Worm (Caenorhabditis elegans): Measurements from ENCODE around the gene ddx-35.

Gene ddx-35

ce11 chrIII:1600670-1601194 is 46.5 kb upstream of the ddx-35 start, which contains the start of gene sms-3 (continued):
- TF ChIP-seq ztf-3 (GFP tag; optimal IDR thresholded peaks at IDR 0.05): no peak
- peak; percentile 14; the same call in 1 of the 2 replicates for TF ChIP-seq aptf-3 (GFP tag; IDR thresholded peaks at IDR 0.05)
- no peak for TF ChIP-seq egrh-3 (GFP tag; IDR thresholded peaks at IDR 0.05)
- TF ChIP-seq ztf-25 (GFP tag; IDR thresholded peaks at IDR 0.05): peak; percentile 77; the same call in 1 of the 2 replicates
- TF ChIP-seq somi-1 (GFP tag; optimal IDR thresholded peaks at IDR 0.05): peak; percentile 3
- no peak for TF ChIP-seq K12H6.12 (tag; optimal IDR thresholded peaks at IDR 0.05)
- no peak for TF ChIP-seq nhr-179 (tag; optimal IDR thresholded peaks at IDR 0.05)
- no peak for TF ChIP-seq F10E7.11 (tag; optimal IDR thresholded peaks at IDR 0.05)
- TF ChIP-seq F57A8.1 (GFP tag; optimal IDR thresholded peaks at IDR 0.05): no peak
- TF ChIP-seq nfyb-1 (GFP tag; IDR thresholded peaks at IDR 0.05): peak; percentile 19; the same call in 1 of the 2 replicates
- no peak for TF ChIP-seq madf-8 (GFP tag; conservative IDR thresholded peaks at IDR 0.05)
- peak in 1 of 3 experiments; percentile 29 for TF ChIP-seq lin-35 (GFP tag; optimal IDR thresholded peaks at IDR 0.05)
- TF ChIP-seq him-1 (tag; optimal IDR thresholded peaks at IDR 0.05): peak; percentile 71
- TF ChIP-seq lir-1 (GFP tag; conservative IDR thresholded peaks at IDR 0.05): peak; percentile 16; the same call in 1 of the 2 replicates
- TF ChIP-seq rec-8 (tag; optimal IDR thresholded peaks at IDR 0.05): peak; percentile 64 to 82
- TF ChIP-seq let-607 (tag; optimal IDR thresholded peaks at IDR 0.05): peak in 1 of 2 experiments; percentile 1

ce11 chrIII:1598927-1599326 is 44.7 kb upstream of the ddx-35 start:
- TF ChIP-seq rpc-1 (optimal IDR thresholded peaks at IDR 0.05): peak; percentile 76
- TF ChIP-seq rpc-1 (tag; optimal IDR thresholded peaks at IDR 0.05): peak; percentile 92
- no peak for TF ChIP-seq Y67H2A.10 (GFP tag; conservative IDR thresholded peaks at IDR 0.05)
- TF ChIP-seq nfya-1 (tag; optimal IDR thresholded peaks at IDR 0.05; ENCODE audit: borderline replicate concordance, insufficient read depth): no peak
- TF ChIP-seq F37B4.10 (GFP tag; IDR thresholded peaks at IDR 0.05): no peak
- TF ChIP-seq F22D6.2 (tag; optimal IDR thresholded peaks at IDR 0.05): no peak
- no peak for TF ChIP-seq ZK185.1 (tag; optimal IDR thresholded peaks at IDR 0.05; ENCODE audit: poor library complexity, severe bottlenecking)
- TF ChIP-seq dpff-1 (tag; optimal IDR thresholded peaks at IDR 0.05): no peak
- no peak for TF ChIP-seq ceh-40 (GFP tag; IDR thresholded peaks at IDR 0.05)
- no peak for TF ChIP-seq ccch-3 (GFP tag; optimal IDR thresholded peaks at IDR 0.05)
- peak; percentile 95 for TF ChIP-seq tbp1 (GFP tag; optimal IDR thresholded peaks at IDR 0.05)
- no peak for TF ChIP-seq let-526 (GFP tag; IDR thresholded peaks at IDR 0.05)
- no peak for TF ChIP-seq athp-1 (tag; optimal IDR thresholded peaks at IDR 0.05)
- no peak for TF ChIP-seq lag-1 (GFP tag; IDR thresholded peaks at IDR 0.05)
- no peak for TF ChIP-seq F52B5.7 (tag; optimal IDR thresholded peaks at IDR 0.05)
- TF ChIP-seq B0261.1 (tag; optimal IDR thresholded peaks at IDR 0.05): peak; percentile 73
- TF ChIP-seq cebp-1 (GFP tag; IDR thresholded peaks at IDR 0.05): no peak
- peak; percentile 41 for TF ChIP-seq cebp-1 (tag; optimal IDR thresholded peaks at IDR 0.05)
- no peak for TF ChIP-seq madf-10 (tag; optimal IDR thresholded peaks at IDR 0.05)
- TF ChIP-seq sea-2 (GFP tag; IDR thresholded peaks at IDR 0.05): no peak
- no peak for TF ChIP-seq rcor-1 (GFP tag; IDR thresholded peaks at IDR 0.05)
- TF ChIP-seq nhr-27 (tag; optimal IDR thresholded peaks at IDR 0.05): no peak
- TF ChIP-seq ztf-3 (GFP tag; optimal IDR thresholded peaks at IDR 0.05): no peak
- TF ChIP-seq unc-62 (GFP tag; optimal IDR thresholded peaks at IDR 0.05): no peak
- no peak for TF ChIP-seq atf-7 (tag; optimal IDR thresholded peaks at IDR 0.05)
- TF ChIP-seq cebp-2 (GFP tag; IDR thresholded peaks at IDR 0.05): no peak
- TF ChIP-seq dox-1 (GFP tag; IDR thresholded peaks at IDR 0.05): no peak
- TF ChIP-seq Y95B8A.8 (GFP tag; IDR thresholded peaks at IDR 0.05): 0 out of 2 replicates have a peak, but pooled peaks have one; percentile 26
- TF ChIP-seq hlh-26 (GFP tag; conservative IDR thresholded peaks at IDR 0.05): no peak
- no peak for TF ChIP-seq lir-1 (GFP tag; conservative IDR thresholded peaks at IDR 0.05)
- TF ChIP-seq ceh-79 (tag; optimal IDR thresholded peaks at IDR 0.05): no peak
- no peak for TF ChIP-seq madf-3 (GFP tag; IDR thresholded peaks at IDR 0.05)
- TF ChIP-seq unc-130 (GFP tag; optimal IDR thresholded peaks at IDR 0.05): no peak
- no peak for TF ChIP-seq bed-1 (GFP tag; IDR thresholded peaks at IDR 0.05)
